Worm (Caenorhabditis elegans): ENCODE results near the gene F09B9.5.

Gene F09B9.5

ce11 chrX:10197204-10197756 lies 42.7 kb downstream of the F09B9.5 start, which contains the start of gene nucb-1:
Gene nucb-1 (plus strand): TSS chrX:10197706.
- no peak for TF ChIP-seq C08G9.2 (tag; optimal IDR thresholded peaks at IDR 0.05)
- TF ChIP-seq nfya-1 (tag; optimal IDR thresholded peaks at IDR 0.05): peak; percentile 73
- no peak for TF ChIP-seq elt-2 (tag; optimal IDR thresholded peaks at IDR 0.05)
- TF ChIP-seq unc-42 (tag; optimal IDR thresholded peaks at IDR 0.05): peak; percentile 26
- TF ChIP-seq sdc-2 (tag; optimal IDR thresholded peaks at IDR 0.05): peak; percentile 33
- peak; percentile 89 for TF ChIP-seq ceh-34 (tag; optimal IDR thresholded peaks at IDR 0.05)
- TF ChIP-seq hlh-30 (tag; optimal IDR thresholded peaks at IDR 0.05; ENCODE audit: insufficient read depth): peak; percentile 27
- TF ChIP-seq unc-55 (GFP tag; optimal IDR thresholded peaks at IDR 0.05): peak; percentile 78
- TF ChIP-seq tbx-2 (tag; optimal IDR thresholded peaks at IDR 0.05): peak; percentile 56
- TF ChIP-seq hlh-8 (tag; optimal IDR thresholded peaks at IDR 0.05): peak; percentile 10
- no peak for TF ChIP-seq hlh-15 (tag; optimal IDR thresholded peaks at IDR 0.05)
- peak; percentile 39 for TF ChIP-seq madf-2 (tag; optimal IDR thresholded peaks at IDR 0.05)
- TF ChIP-seq dve-1 (tag; optimal IDR thresholded peaks at IDR 0.05): peak; percentile 63
- TF ChIP-seq pax-1 (tag; optimal IDR thresholded peaks at IDR 0.05): peak; percentile 40

- TF ChIP-seq sdc-2 (tag; optimal IDR thresholded peaks at IDR 0.05) (no peak), hlh-30 (tag; optimal IDR thresholded peaks at IDR 0.05; ENCODE audit: insufficient read depth) (no peak), che-1 (tag; optimal IDR thresholded peaks at IDR 0.05) (no peak), zip-5 (tag; optimal IDR thresholded peaks at IDR 0.05) (no peak), C38D4.7 (GFP tag; optimal IDR thresholded peaks at IDR 0.05) (no peak), sox-2 (GFP tag; IDR thresholded peaks at IDR 0.05) (no peak), ceh-14 (tag; optimal IDR thresholded peaks at IDR 0.05) (no peak), gmeb-2 (tag; optimal IDR thresholded peaks at IDR 0.05) (no peak), ets-4 (tag; optimal IDR thresholded peaks at IDR 0.05) (no peak), hlh-8 (tag; optimal IDR thresholded peaks at IDR 0.05) (no peak), ceh-18 (tag; optimal IDR thresholded peaks at IDR 0.05) (no peak), ttx-3 (tag; optimal IDR thresholded peaks at IDR 0.05) (no peak), dve-1 (tag; optimal IDR thresholded peaks at IDR 0.05) (no peak), ama-1 (optimal IDR thresholded peaks at IDR 0.05) (no peak), ceh-30 (tag; optimal IDR thresholded peaks at IDR 0.05) (no peak), nhr-232 (tag; optimal IDR thresholded peaks at IDR 0.05) (no peak), fkh-6 (tag; optimal IDR thresholded peaks at IDR 0.05) (no peak), madf-2 (tag; optimal IDR thresholded peaks at IDR 0.05) (no peak)
Observed at ce11 chrX:10199202-10199601, 44.6 kb downstream of the F09B9.5 start.

ce11 chrX:10203501-10203900 lies 48.9 kb downstream of the F09B9.5 start:
- TF ChIP-seq hlh-8 (tag; optimal IDR thresholded peaks at IDR 0.05) (no peak), hlh-30 (tag; optimal IDR thresholded peaks at IDR 0.05; ENCODE audit: insufficient read depth) (peak; percentile 39)

- TF ChIP-seq hlh-15 (tag; optimal IDR thresholded peaks at IDR 0.05): no peak
- peak; percentile 22 for TF ChIP-seq elt-2 (tag; optimal IDR thresholded peaks at IDR 0.05)
- no peak for TF ChIP-seq hlh-6 (tag; optimal IDR thresholded peaks at IDR 0.05)
- no peak for TF ChIP-seq ceh-14 (tag; optimal IDR thresholded peaks at IDR 0.05)
- TF ChIP-seq sdc-2 (tag; optimal IDR thresholded peaks at IDR 0.05): peak; percentile 34
- TF ChIP-seq K09A11.1 (tag; optimal IDR thresholded peaks at IDR 0.05; ENCODE audit: insufficient read depth): no peak
- no peak for TF ChIP-seq Y22D7AL.16 (tag; optimal IDR thresholded peaks at IDR 0.05)
- TF ChIP-seq rnt-1 (tag; optimal IDR thresholded peaks at IDR 0.05): no peak
- peak; percentile 42 for TF ChIP-seq ref-2 (tag; optimal IDR thresholded peaks at IDR 0.05)
- no peak for TF ChIP-seq odd-2 (tag; optimal IDR thresholded peaks at IDR 0.05)
- no peak for TF ChIP-seq ztf-16 (tag; optimal IDR thresholded peaks at IDR 0.05)
- TF ChIP-seq ceh-31 (tag; optimal IDR thresholded peaks at IDR 0.05): peak; percentile 27
- peak; percentile 56 for TF ChIP-seq unc-55 (GFP tag; optimal IDR thresholded peaks at IDR 0.05)
- no peak for TF ChIP-seq fax-1 (tag; optimal IDR thresholded peaks at IDR 0.05)
- TF ChIP-seq F13H6.1 (tag; optimal IDR thresholded peaks at IDR 0.05): no peak
- no peak for TF ChIP-seq ets-4 (tag; optimal IDR thresholded peaks at IDR 0.05)
- no peak for TF ChIP-seq C08G9.2 (tag; optimal IDR thresholded peaks at IDR 0.05)
- TF ChIP-seq ceh-18 (tag; optimal IDR thresholded peaks at IDR 0.05): no peak
- peak; percentile 34 for TF ChIP-seq tbx-2 (tag; optimal IDR thresholded peaks at IDR 0.05)
Observed at ce11 chrX:10204313-10205063, 49.9 kb downstream of the F09B9.5 start.
